Fruit fly (Drosophila melanogaster) whole organism, wandering third instar larva: ENCODE data around the gene BuGZ.

Source experiments
- Dfd ChIP-seq: fragments of >200 bp; optimal IDR thresholded peaks from 2 replicates; lab custom pipeline; 2017; ENCODE audit warnings: missing biosample characterization, missing genetic modification characterization
- HLH106 ChIP-seq: fragments of 200-800 bp; optimal IDR thresholded peaks from 3 replicates; lab custom pipeline; 2019; ENCODE audit warnings: missing biosample characterization, mild to moderate bottlenecking, missing genetic modification characterization, moderate library complexity
- Hr78 ChIP-seq: fragments of >200 bp; optimal IDR thresholded peaks from 2 replicates; lab custom pipeline; 2017; ENCODE audit warnings: missing biosample characterization, missing genetic modification characterization
- Myc ChIP-seq: fragments of >200 bp; optimal IDR thresholded peaks from 2 replicates; lab custom pipeline; 2017
- N ChIP-seq: fragments of >200 bp; optimal IDR thresholded peaks from 2 replicates; lab custom pipeline; 2018; ENCODE audit warnings: missing biosample characterization, missing external identifiers, missing genetic modification characterization
- Vsx2 ChIP-seq: fragments of 200-300, 225-300 bp; sonication (Bioruptor generic); optimal IDR thresholded peaks from 2 replicates; lab custom pipeline; 2018; ENCODE audit warnings: missing biosample characterization, missing genetic modification characterization; ENCODE audit not compliant: partially characterized antibody
- br ChIP-seq: fragments of 200-800 bp; sonication (Bioruptor generic); optimal IDR thresholded peaks from 2 replicates; lab custom pipeline; 2016; ENCODE audit warnings: missing biosample characterization, missing genetic modification characterization
- dl ChIP-seq, 2 experiments: fragments of 175-275, 200-275 bp in 1 of 2; fragments of 200-275 bp in 1 of 2; sonication (Bioruptor generic); optimal IDR thresholded peaks; lab custom pipeline; 2018; ENCODE audit warnings: mild to moderate bottlenecking in 2 of 2, missing biosample characterization in 2 of 2, missing genetic modification characterization in 2 of 2, moderate library complexity in 2 of 2; ENCODE audit not compliant: partially characterized antibody in 2 of 2, insufficient read depth in 1 of 2
- dsf ChIP-seq: sonication (Bioruptor generic); optimal IDR thresholded peaks from 2 replicates; lab custom pipeline; 2016; ENCODE audit warnings: missing biosample characterization, missing genetic modification characterization, borderline replicate concordance
- h ChIP-seq: fragments of 200-800 bp; sonication (Bioruptor generic); optimal IDR thresholded peaks from 3 replicates; lab custom pipeline; 2016; ENCODE audit warnings: missing biosample characterization, mild to moderate bottlenecking, missing genetic modification characterization
- lola ChIP-seq: fragments of >200 bp; optimal IDR thresholded peaks from 2 replicates; lab custom pipeline; 2017; ENCODE audit warnings: missing biosample characterization, missing genetic modification characterization
- pan ChIP-seq: fragments of >200 bp; optimal IDR thresholded peaks from 2 replicates; lab custom pipeline; 2017
- sage ChIP-seq: fragments of 200-800 bp; sonication (Bioruptor generic); optimal IDR thresholded peaks from 2 replicates; lab custom pipeline; 2016; ENCODE audit warnings: missing biosample characterization, mild to moderate bottlenecking, missing genetic modification characterization
- tai ChIP-seq: sonication (Bioruptor generic); optimal IDR thresholded peaks from 2 replicates; lab custom pipeline; 2016; ENCODE audit warnings: missing biosample characterization, missing genetic modification characterization

- TF ChIP-seq tai (GFP tag; lab: Kevin White, UChicago) (no peak), sage (GFP tag; lab: Kevin White, UChicago) (no peak), Dfd (GFP tag; lab: Kevin White, UChicago) (no peak), lola (no peak), pan (lab: Kevin White, UChicago) (no peak), Vsx2 (no peak), HLH106 (no peak), N (no peak), dsf (GFP tag; lab: Kevin White, UChicago) (no peak), dl (GFP tag; optimal IDR thresholded peaks at IDR 0.05; lab: Kevin White, UChicago; ENCODE audit: insufficient read depth in 1 of 2, partially characterized antibody in 2 of 2) (no peak), h (GFP tag; lab: Kevin White, UChicago) (no peak), br (GFP tag; lab: Kevin White, UChicago) (no peak), Myc (lab: Kevin White, UChicago) (no peak), Hr78 (GFP tag; lab: Kevin White, UChicago) (no peak)
These were observed 21.3 kb downstream of the BuGZ start for dm6 chr2L:16764480-16764879.
